Fruit fly (Drosophila melanogaster): ENCODE measurements around the gene Task7.
A peak's percentile ranks its signal among the peaks of the same experiment; 100 is the strongest.

Gene Task7

dm6 chr3R:9419300-9419652 lies 7.2 kb upstream of the Task7 start:
- peak; percentile 63 for TF ChIP-seq Rel (GFP tag; optimal IDR thresholded peaks at IDR 0.05)
- no peak for TF ChIP-seq Rel (tag; optimal IDR thresholded peaks at IDR 0.05)
- TF ChIP-seq psq (GFP tag; optimal IDR thresholded peaks at IDR 0.05), result peak; percentile 58
- peak; percentile 99 for TF ChIP-seq Dif (GFP tag; optimal IDR thresholded peaks at IDR 0.05; ENCODE audit: partially characterized antibody)
- TF ChIP-seq Mio (GFP tag; optimal IDR thresholded peaks at IDR 0.05), result no peak
- no peak for TF ChIP-seq woc (GFP tag; optimal IDR thresholded peaks at IDR 0.05)
- TF ChIP-seq Dfd (GFP tag; optimal IDR thresholded peaks at IDR 0.05), result no peak
- TF ChIP-seq Hr83 (GFP tag; optimal IDR thresholded peaks at IDR 0.05; ENCODE audit: poor library complexity, severe bottlenecking), result peak; percentile 66
- no peak for TF ChIP-seq jim (GFP tag; optimal IDR thresholded peaks at IDR 0.05)
- peak; percentile 93 for TF ChIP-seq Vsx2 (GFP tag; optimal IDR thresholded peaks at IDR 0.05; ENCODE audit: partially characterized antibody)
- no peak for TF ChIP-seq Myc (optimal IDR thresholded peaks at IDR 0.05)
- TF ChIP-seq sage (GFP tag; optimal IDR thresholded peaks at IDR 0.05), result peak; percentile 59
- peak; percentile 95 to 98 for TF ChIP-seq dl (GFP tag; optimal IDR thresholded peaks at IDR 0.05; ENCODE audit: insufficient read depth in 1 of 2, partially characterized antibody in 2 of 2)
- TF ChIP-seq foxo (GFP tag; optimal IDR thresholded peaks at IDR 0.05), result no peak
- no peak for TF ChIP-seq Hr78 (GFP tag; optimal IDR thresholded peaks at IDR 0.05)
- TF ChIP-seq tai (GFP tag; optimal IDR thresholded peaks at IDR 0.05), result no peak
- TF ChIP-seq OdsH (GFP tag; optimal IDR thresholded peaks at IDR 0.05), result no peak
- no peak for TF ChIP-seq br (GFP tag; optimal IDR thresholded peaks at IDR 0.05)
- TF ChIP-seq CrebA (GFP tag; optimal IDR thresholded peaks at IDR 0.05; ENCODE audit: borderline replicate concordance), result peak; percentile 81
- no peak for TF ChIP-seq fru (GFP tag; optimal IDR thresholded peaks at IDR 0.05)
- peak; percentile 11 for TF ChIP-seq CG32264 (GFP tag; optimal IDR thresholded peaks at IDR 0.05)
- TF ChIP-seq Jra (GFP tag; optimal IDR thresholded peaks at IDR 0.05), result no peak
- no peak for TF ChIP-seq sv (GFP tag; optimal IDR thresholded peaks at IDR 0.05)
- no peak for TF ChIP-seq ey (GFP tag; optimal IDR thresholded peaks at IDR 0.05)
- TF ChIP-seq Hnf4 (GFP tag; optimal IDR thresholded peaks at IDR 0.05), result no peak
- TF ChIP-seq brk (GFP tag; optimal IDR thresholded peaks at IDR 0.05), result no peak
- TF ChIP-seq usp (GFP tag; optimal IDR thresholded peaks at IDR 0.05), result no peak
- no peak for TF ChIP-seq N (GFP tag; optimal IDR thresholded peaks at IDR 0.05)
- TF ChIP-seq lola (GFP tag; optimal IDR thresholded peaks at IDR 0.05), result no peak
- TF ChIP-seq dsf (GFP tag; optimal IDR thresholded peaks at IDR 0.05; ENCODE audit: borderline replicate concordance), result no peak
- no peak for TF ChIP-seq Sp1 (GFP tag; optimal IDR thresholded peaks at IDR 0.05)
- TF ChIP-seq h (GFP tag; optimal IDR thresholded peaks at IDR 0.05), result peak; percentile 51
- TF ChIP-seq Abd-B (GFP tag; optimal IDR thresholded peaks at IDR 0.05), result no peak
- TF ChIP-seq rgr (GFP tag; optimal IDR thresholded peaks at IDR 0.05), result peak; percentile 45
- TF ChIP-seq HLH106 (tag; optimal IDR thresholded peaks at IDR 0.05), result no peak
- no peak for TF ChIP-seq CG9705 (GFP tag; optimal IDR thresholded peaks at IDR 0.05)
- no peak for TF ChIP-seq pan (optimal IDR thresholded peaks at IDR 0.05)
- TF ChIP-seq dmrt93B (GFP tag; optimal IDR thresholded peaks at IDR 0.05), result no peak
- TF ChIP-seq GATAd (GFP tag; optimal IDR thresholded peaks at IDR 0.05), result no peak

dm6 chr3R:9418373-9419299 lies 6.5 kb upstream of the Task7 start:
- TF ChIP-seq ey (GFP tag; optimal IDR thresholded peaks at IDR 0.05) (no peak), tai (GFP tag; optimal IDR thresholded peaks at IDR 0.05) (no peak), sage (GFP tag; optimal IDR thresholded peaks at IDR 0.05) (peak; percentile 65), h (GFP tag; optimal IDR thresholded peaks at IDR 0.05) (peak; percentile 12), Sp1 (GFP tag; optimal IDR thresholded peaks at IDR 0.05) (no peak), Dif (GFP tag; optimal IDR thresholded peaks at IDR 0.05; ENCODE audit: partially characterized antibody) (peak; percentile 77), dl (GFP tag; optimal IDR thresholded peaks at IDR 0.05; ENCODE audit: insufficient read depth in 1 of 2, partially characterized antibody in 2 of 2) (peak in 1 of 2 experiments; percentile 50), N (GFP tag; optimal IDR thresholded peaks at IDR 0.05) (peak; percentile 39), psq (GFP tag; optimal IDR thresholded peaks at IDR 0.05) (peak; percentile 58), GATAd (GFP tag; optimal IDR thresholded peaks at IDR 0.05) (no peak)
